Fruit fly (Drosophila melanogaster): ENCODE data around the gene CG14989.

Gene CG14989

DNA sequence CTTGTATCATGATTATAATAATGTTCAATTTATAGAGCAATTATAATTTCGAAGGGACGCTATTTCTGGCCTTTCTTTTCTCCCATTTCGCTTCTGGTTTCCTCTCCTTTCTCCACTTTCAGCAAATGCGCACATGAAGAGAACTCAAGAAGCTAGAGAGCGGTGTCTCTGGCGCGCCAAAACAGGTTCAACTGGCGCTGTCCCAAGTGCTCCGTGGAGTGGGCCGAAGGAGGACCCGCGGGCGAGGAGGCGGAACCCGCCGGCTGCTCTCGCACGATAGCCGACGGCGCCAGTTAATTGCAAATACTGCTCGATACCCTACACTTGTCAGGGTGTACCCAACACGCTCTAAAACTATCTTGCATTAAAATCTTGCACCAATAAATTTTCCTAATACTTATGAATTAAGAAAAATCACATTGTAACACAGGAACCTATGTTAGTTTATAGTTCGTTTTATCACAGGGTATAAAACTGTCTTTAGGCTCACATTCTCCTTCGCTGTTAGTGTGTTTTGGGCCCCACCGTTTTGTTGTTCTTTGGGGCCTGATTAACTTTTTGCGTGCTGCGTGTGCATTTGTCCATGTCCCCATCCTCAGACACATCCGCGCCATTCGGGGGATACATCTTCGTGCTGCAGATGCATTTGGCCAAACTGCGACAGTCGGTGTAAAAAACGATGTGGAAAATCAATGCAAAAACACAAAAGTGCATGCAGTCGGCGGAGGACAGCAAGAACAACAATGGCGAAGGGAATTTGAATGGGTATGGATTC is 17.0 kb upstream of the CG14989 start:
- TF ChIP-seq Ets98B (GFP tag; IDR thresholded peaks at IDR 0.05): peak; percentile 99
- TF ChIP-seq CG9948 (tag; optimal IDR thresholded peaks at IDR 0.05): peak; percentile 98
- TF ChIP-seq CG8301 (tag; optimal IDR thresholded peaks at IDR 0.05): peak; percentile 99
- TF ChIP-seq D1 (tag; optimal IDR thresholded peaks at IDR 0.05): peak; percentile 70
- peak; percentile 99 for TF ChIP-seq CG32121 (GFP tag; IDR thresholded peaks at IDR 0.05)
- peak; percentile 98 for TF ChIP-seq CG15710 (tag; optimal IDR thresholded peaks at IDR 0.05)
- TF ChIP-seq rn (GFP tag; IDR thresholded peaks at IDR 0.05): peak; percentile 96
- peak; percentile 99 for TF ChIP-seq CG4496 (GFP tag; IDR thresholded peaks at IDR 0.05)
- peak; percentile 54 for TF ChIP-seq EcR (GFP tag; optimal IDR thresholded peaks at IDR 0.05)
- TF ChIP-seq CG13204 (GFP tag; optimal IDR thresholded peaks at IDR 0.05): peak; percentile 96
- peak; percentile 95 for TF ChIP-seq CG10348 (GFP tag; IDR thresholded peaks at IDR 0.05)
- peak; percentile 98 for TF ChIP-seq CG14655 (GFP tag; optimal IDR thresholded peaks at IDR 0.05)
- peak; percentile 94 for TF ChIP-seq gl (tag; optimal IDR thresholded peaks at IDR 0.05)
- TF ChIP-seq CG8159 (tag; optimal IDR thresholded peaks at IDR 0.05): peak; percentile 96
- TF ChIP-seq Pif1A (GFP tag; optimal IDR thresholded peaks at IDR 0.05): peak; percentile 97
- peak; percentile 95 for TF ChIP-seq Pif1B (GFP tag; optimal IDR thresholded peaks at IDR 0.05)
- peak; percentile 98 for TF ChIP-seq CG12605 (GFP tag; IDR thresholded peaks at IDR 0.05)
- peak; percentile 91 for TF ChIP-seq Snoo (tag; optimal IDR thresholded peaks at IDR 0.05)
- TF ChIP-seq CG17806 (tag; optimal IDR thresholded peaks at IDR 0.05): peak; percentile 98
- peak; percentile 99 for TF ChIP-seq fd96Ca (GFP tag; IDR thresholded peaks at IDR 0.05)
- TF ChIP-seq CG34367 (tag; optimal IDR thresholded peaks at IDR 0.05): peak; percentile 97

DNA sequence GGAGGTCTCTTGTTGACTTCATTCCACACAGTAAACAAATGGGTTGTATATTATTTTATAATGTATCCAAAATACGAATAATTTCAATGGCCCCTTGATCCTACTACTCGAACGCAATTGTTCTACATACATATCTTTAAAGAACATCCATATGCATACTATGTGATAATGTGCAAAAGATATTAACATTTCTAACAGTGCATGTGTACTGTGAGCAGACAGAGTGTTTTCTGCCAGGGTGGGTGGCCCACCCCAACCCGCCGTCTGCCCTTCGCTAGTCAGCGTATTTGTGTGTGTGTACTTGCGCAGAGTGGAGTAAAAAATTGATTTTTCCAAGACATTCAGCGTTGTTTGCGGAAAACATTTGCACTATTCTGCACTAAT is 16.4 kb upstream of the CG14989 start:
- TF ChIP-seq CG4496 (GFP tag; IDR thresholded peaks at IDR 0.05) (peak; percentile 97), CG14655 (GFP tag; optimal IDR thresholded peaks at IDR 0.05) (peak; percentile 83), Pif1A (GFP tag; optimal IDR thresholded peaks at IDR 0.05) (peak; percentile 70), fd96Ca (GFP tag; IDR thresholded peaks at IDR 0.05) (peak; percentile 92), Pif1B (GFP tag; optimal IDR thresholded peaks at IDR 0.05) (peak; percentile 77), CG8301 (tag; optimal IDR thresholded peaks at IDR 0.05) (peak; percentile 89), Ets98B (GFP tag; IDR thresholded peaks at IDR 0.05) (peak; percentile 94), EcR (GFP tag; optimal IDR thresholded peaks at IDR 0.05) (no peak), D1 (tag; optimal IDR thresholded peaks at IDR 0.05) (peak; percentile 34), CG12605 (GFP tag; IDR thresholded peaks at IDR 0.05) (peak; percentile 92), CG15710 (tag; optimal IDR thresholded peaks at IDR 0.05) (peak; percentile 84), CG9948 (tag; optimal IDR thresholded peaks at IDR 0.05) (peak; percentile 91), gl (tag; optimal IDR thresholded peaks at IDR 0.05) (peak; percentile 91), CG17806 (tag; optimal IDR thresholded peaks at IDR 0.05) (peak; percentile 97), CG32121 (GFP tag; IDR thresholded peaks at IDR 0.05) (peak; percentile 85), CG8159 (tag; optimal IDR thresholded peaks at IDR 0.05) (peak; percentile 91), CG13204 (GFP tag; optimal IDR thresholded peaks at IDR 0.05) (no peak), CG34367 (tag; optimal IDR thresholded peaks at IDR 0.05) (peak; percentile 94), rn (GFP tag; IDR thresholded peaks at IDR 0.05) (peak; percentile 92), CG10348 (GFP tag; IDR thresholded peaks at IDR 0.05) (peak; percentile 77), Snoo (tag; optimal IDR thresholded peaks at IDR 0.05) (no peak)

DNA sequence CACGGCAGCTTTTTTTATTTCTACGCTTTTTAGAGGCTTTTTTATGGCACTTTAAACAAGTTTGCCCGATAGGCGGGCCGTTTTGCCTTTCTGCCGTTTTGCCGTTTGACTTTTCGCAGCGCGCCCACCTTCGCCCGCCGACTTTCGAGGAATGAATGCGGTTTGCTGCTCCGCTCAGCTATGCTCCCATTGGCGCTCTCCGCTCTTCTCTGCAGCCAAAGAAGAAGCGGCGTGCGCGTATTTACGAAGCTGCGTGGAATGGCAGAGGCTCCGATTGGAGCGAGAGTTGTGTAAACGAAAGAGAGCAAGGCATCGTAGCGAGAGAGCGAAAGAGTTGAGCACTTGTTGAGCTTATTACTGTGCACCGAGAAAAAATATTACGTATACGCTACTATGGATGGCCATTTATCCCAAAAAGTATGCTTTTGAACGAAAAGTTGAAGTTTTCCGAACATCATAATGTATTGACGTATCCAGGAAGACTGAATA is 15.8 kb upstream of the CG14989 start, which contains the start of gene wit:
wit (minus strand) TSS at position 157 of the 489 bp plus-strand sequence.
- no peak for TF ChIP-seq CG15710 (tag; optimal IDR thresholded peaks at IDR 0.05)
- TF ChIP-seq Snoo (tag; optimal IDR thresholded peaks at IDR 0.05): peak; percentile 36
- peak; percentile 86 for TF ChIP-seq Pif1B (GFP tag; optimal IDR thresholded peaks at IDR 0.05)
- no peak for TF ChIP-seq CG8301 (tag; optimal IDR thresholded peaks at IDR 0.05)
- no peak for TF ChIP-seq CG14655 (GFP tag; optimal IDR thresholded peaks at IDR 0.05)
- TF ChIP-seq CG12605 (GFP tag; IDR thresholded peaks at IDR 0.05): peak; percentile 97
- no peak for TF ChIP-seq CG10348 (GFP tag; IDR thresholded peaks at IDR 0.05)
- peak; percentile 67; the same call in 2 of the 3 replicates for TF ChIP-seq fd96Ca (GFP tag; IDR thresholded peaks at IDR 0.05)
- TF ChIP-seq Ets98B (GFP tag; IDR thresholded peaks at IDR 0.05): peak; percentile 80; the same call in 1 of the 2 replicates
- peak; percentile 12 for TF ChIP-seq CG17806 (tag; optimal IDR thresholded peaks at IDR 0.05)
- TF ChIP-seq EcR (GFP tag; optimal IDR thresholded peaks at IDR 0.05): no peak
- no peak for TF ChIP-seq D1 (tag; optimal IDR thresholded peaks at IDR 0.05)
- no peak for TF ChIP-seq rn (GFP tag; IDR thresholded peaks at IDR 0.05)
- no peak; the same call in none of the 3 replicates for TF ChIP-seq CG4496 (GFP tag; IDR thresholded peaks at IDR 0.05)
- peak; percentile 75 for TF ChIP-seq Pif1A (GFP tag; optimal IDR thresholded peaks at IDR 0.05)
- peak; percentile 61 for TF ChIP-seq CG13204 (GFP tag; optimal IDR thresholded peaks at IDR 0.05)
- peak; percentile 23 for TF ChIP-seq CG34367 (tag; optimal IDR thresholded peaks at IDR 0.05)
- TF ChIP-seq CG8159 (tag; optimal IDR thresholded peaks at IDR 0.05): no peak
- TF ChIP-seq gl (tag; optimal IDR thresholded peaks at IDR 0.05): peak; percentile 11
- peak; percentile 73 for TF ChIP-seq CG32121 (GFP tag; IDR thresholded peaks at IDR 0.05)
- TF ChIP-seq CG9948 (tag; optimal IDR thresholded peaks at IDR 0.05): no peak

DNA sequence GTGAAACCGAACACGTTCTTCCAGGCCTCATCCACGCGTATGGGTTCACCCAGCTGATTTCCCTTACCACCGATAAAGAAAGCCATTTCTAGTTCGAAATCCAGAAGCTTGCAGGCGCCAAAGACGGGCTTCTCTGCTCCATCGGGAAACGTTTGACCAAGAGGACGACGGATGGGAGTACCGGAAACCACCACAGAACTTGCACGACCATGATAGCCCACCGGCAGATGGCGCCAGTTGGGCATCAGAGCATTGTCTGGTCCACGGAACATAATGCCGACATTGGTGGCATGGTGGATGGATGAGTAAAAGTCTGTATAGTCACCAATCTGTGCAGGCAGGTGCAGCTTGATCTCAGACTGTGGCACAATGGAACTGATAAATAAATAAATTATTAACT is 14.7 kb upstream of the CG14989 start:
- TF ChIP-seq CG15710 (tag; optimal IDR thresholded peaks at IDR 0.05): no peak
- no peak for TF ChIP-seq CG32121 (GFP tag; IDR thresholded peaks at IDR 0.05)
- TF ChIP-seq fd96Ca (GFP tag; IDR thresholded peaks at IDR 0.05): no peak
- no peak for TF ChIP-seq gl (tag; optimal IDR thresholded peaks at IDR 0.05)
- TF ChIP-seq CG34367 (tag; optimal IDR thresholded peaks at IDR 0.05): no peak
- TF ChIP-seq CG8159 (tag; optimal IDR thresholded peaks at IDR 0.05): no peak
- TF ChIP-seq Snoo (tag; optimal IDR thresholded peaks at IDR 0.05): no peak
- TF ChIP-seq Ets98B (GFP tag; IDR thresholded peaks at IDR 0.05): no peak

DNA sequence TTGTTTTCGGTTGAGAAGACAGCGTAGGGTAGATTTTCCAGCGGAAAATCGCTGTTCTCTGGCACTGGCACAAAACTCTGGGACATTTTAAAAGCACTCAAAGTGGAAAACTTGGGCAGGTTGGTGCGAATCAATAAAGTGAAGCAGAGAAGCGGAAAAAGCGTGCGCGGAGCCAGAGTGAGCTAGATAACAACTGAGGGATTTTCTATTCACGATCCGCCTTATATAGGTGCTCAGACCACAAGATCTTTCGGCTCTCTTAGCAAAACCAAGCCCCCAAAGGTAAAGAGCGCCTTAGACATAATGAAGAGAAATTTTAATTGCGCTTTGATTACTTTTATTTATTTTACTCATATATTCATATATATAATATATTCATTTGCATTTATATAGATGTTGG is 13.6 kb upstream of the CG14989 start, which contains the start of gene Faa:
Faa (minus strand) TSS at position 200 of the 400 bp plus-strand sequence.
- no peak for TF ChIP-seq D1 (tag; optimal IDR thresholded peaks at IDR 0.05)
- no peak for TF ChIP-seq rn (GFP tag; IDR thresholded peaks at IDR 0.05)
- TF ChIP-seq CG10348 (GFP tag; IDR thresholded peaks at IDR 0.05): no peak
- no peak for TF ChIP-seq Snoo (tag; optimal IDR thresholded peaks at IDR 0.05)
- no peak for TF ChIP-seq EcR (GFP tag; optimal IDR thresholded peaks at IDR 0.05)
- no peak for TF ChIP-seq Ets98B (GFP tag; IDR thresholded peaks at IDR 0.05)
- TF ChIP-seq CG14655 (GFP tag; optimal IDR thresholded peaks at IDR 0.05): no peak
- no peak for TF ChIP-seq CG34367 (tag; optimal IDR thresholded peaks at IDR 0.05)
- TF ChIP-seq CG17806 (tag; optimal IDR thresholded peaks at IDR 0.05): no peak
- no peak for TF ChIP-seq Pif1B (GFP tag; optimal IDR thresholded peaks at IDR 0.05)
- TF ChIP-seq gl (tag; optimal IDR thresholded peaks at IDR 0.05): no peak
- no peak for TF ChIP-seq fd96Ca (GFP tag; IDR thresholded peaks at IDR 0.05)
- no peak for TF ChIP-seq CG13204 (GFP tag; optimal IDR thresholded peaks at IDR 0.05)
- TF ChIP-seq CG15710 (tag; optimal IDR thresholded peaks at IDR 0.05): no peak
- no peak for TF ChIP-seq CG9948 (tag; optimal IDR thresholded peaks at IDR 0.05)
- no peak for TF ChIP-seq CG12605 (GFP tag; IDR thresholded peaks at IDR 0.05)
- TF ChIP-seq CG4496 (GFP tag; IDR thresholded peaks at IDR 0.05): no peak; the same call in 2 of the 3 replicates
- TF ChIP-seq CG32121 (GFP tag; IDR thresholded peaks at IDR 0.05): no peak

All from whole organism, pupa.